Fruit fly (Drosophila melanogaster): ENCODE data around the gene CG7099.

The CG7099 gene

dm6 chr2L:13373435-13374242, 13.7 kb upstream of the CG7099 start, which contains the start of the genes Bdp1 and CG6565 (continued):
- TF ChIP-seq CG3726 (GFP tag; IDR thresholded peaks at IDR 0.05) = peak; percentile 89; the same call in 2 of the 3 replicates
- peak; percentile 87 for TF ChIP-seq MBD-R2 (GFP tag; IDR thresholded peaks at IDR 0.05)
- TF ChIP-seq bcd (GFP tag; optimal IDR thresholded peaks at IDR 0.05) = peak; percentile 98
- TF ChIP-seq btn (GFP tag; optimal IDR thresholded peaks at IDR 0.05) = peak; percentile 96
- peak; percentile 97 for TF ChIP-seq Hmr (GFP tag; optimal IDR thresholded peaks at IDR 0.05)
- peak; percentile 85 for TF ChIP-seq CG6813 (GFP tag; optimal IDR thresholded peaks at IDR 0.05)
- TF ChIP-seq trem (tag; optimal IDR thresholded peaks at IDR 0.05) = peak; percentile 78
- peak; percentile 95 for TF ChIP-seq CG8924 (tag; optimal IDR thresholded peaks at IDR 0.05)
- TF ChIP-seq Hsf (GFP tag; optimal IDR thresholded peaks at IDR 0.05) = peak; percentile 99
- peak; percentile 97 for TF ChIP-seq CG13424 (tag; optimal IDR thresholded peaks at IDR 0.05)
- peak; percentile 99 for TF ChIP-seq Atf-2 (GFP tag; optimal IDR thresholded peaks at IDR 0.05)
- peak; percentile 94 for TF ChIP-seq CG11723 (GFP tag; optimal IDR thresholded peaks at IDR 0.05)
- TF ChIP-seq HmgD (GFP tag; optimal IDR thresholded peaks at IDR 0.05) = peak; percentile 97
- peak; percentile 80 for TF ChIP-seq Nf-YA (GFP tag; IDR thresholded peaks at IDR 0.05)
- TF ChIP-seq H2.0 (GFP tag; IDR thresholded peaks at IDR 0.05) = peak; percentile 93
- TF ChIP-seq CG6765 (GFP tag; optimal IDR thresholded peaks at IDR 0.05) = peak; percentile 85
- peak; percentile 96 for TF ChIP-seq Neu2 (GFP tag; optimal IDR thresholded peaks at IDR 0.05; ENCODE audit: borderline replicate concordance)
- peak; percentile 79 for TF ChIP-seq GATAe (GFP tag; conservative IDR thresholded peaks at IDR 0.05)
- TF ChIP-seq E2f1 (GFP tag; IDR thresholded peaks at IDR 0.05) = peak; percentile 94
- TF ChIP-seq HLH54F (GFP tag; optimal IDR thresholded peaks at IDR 0.05) = peak; percentile 99
- peak; percentile 92 for TF ChIP-seq cwo (GFP tag; optimal IDR thresholded peaks at IDR 0.05)
- TF ChIP-seq Ravus (GFP tag; IDR thresholded peaks at IDR 0.05) = peak; percentile 78
- TF ChIP-seq ken (GFP tag; IDR thresholded peaks at IDR 0.05) = peak; percentile 95
- TF ChIP-seq E2f2 (GFP tag; IDR thresholded peaks at IDR 0.05) = peak; percentile 76
- TF ChIP-seq Ptx1 (GFP tag; IDR thresholded peaks at IDR 0.05) = peak; percentile 98
- TF ChIP-seq pita (GFP tag; optimal IDR thresholded peaks at IDR 0.05) = no peak
- peak; percentile 96 for TF ChIP-seq CG2712 (tag; optimal IDR thresholded peaks at IDR 0.05)
- peak; percentile 99 for TF ChIP-seq zfh2 (GFP tag; optimal IDR thresholded peaks at IDR 0.05)
- TF ChIP-seq CG14710 (tag; optimal IDR thresholded peaks at IDR 0.05) = peak; percentile 98
- TF ChIP-seq ci (GFP tag; IDR thresholded peaks at IDR 0.05) = peak; percentile 86
- peak; percentile 96 for TF ChIP-seq CG32772 (GFP tag; IDR thresholded peaks at IDR 0.05)
- TF ChIP-seq CG8089 (GFP tag; optimal IDR thresholded peaks at IDR 0.05) = peak; percentile 98
- TF ChIP-seq Atf3 (GFP tag; optimal IDR thresholded peaks at IDR 0.05) = peak; percentile 98
- TF ChIP-seq Nf-YB (GFP tag; optimal IDR thresholded peaks at IDR 0.05) = peak; percentile 82
- no peak for TF ChIP-seq nerfin-2 (GFP tag; IDR thresholded peaks at IDR 0.05; ENCODE audit: partially characterized antibody)
- TF ChIP-seq ab (GFP tag; optimal IDR thresholded peaks at IDR 0.05) = peak; percentile 97
- peak; percentile 96 for TF ChIP-seq Oli (tag; optimal IDR thresholded peaks at IDR 0.05)
- TF ChIP-seq CG1233 (GFP tag; optimal IDR thresholded peaks at IDR 0.05) = peak; percentile 96
- TF ChIP-seq CG7928 (GFP tag; optimal IDR thresholded peaks at IDR 0.05) = peak; percentile 77
- no peak for TF ChIP-seq Tbp (GFP tag; optimal IDR thresholded peaks at IDR 0.05)
- TF ChIP-seq ERR (GFP tag; optimal IDR thresholded peaks at IDR 0.05) = peak; percentile 95
- peak; percentile 94 for TF ChIP-seq CG8388 (GFP tag; optimal IDR thresholded peaks at IDR 0.05)
- TF ChIP-seq CG5245 (GFP tag; optimal IDR thresholded peaks at IDR 0.05) = peak; percentile 97
- TF ChIP-seq CG7745 (tag; optimal IDR thresholded peaks at IDR 0.05) = no peak
- TF ChIP-seq D (optimal IDR thresholded peaks at IDR 0.05) = no peak
- TF ChIP-seq D (GFP tag; optimal IDR thresholded peaks at IDR 0.05) = peak; percentile 96
- peak; percentile 54 to 94 for TF ChIP-seq tll (GFP tag; optimal IDR thresholded peaks at IDR 0.05)
- TF ChIP-seq Abd-B (GFP tag; optimal IDR thresholded peaks at IDR 0.05) = peak; percentile 99
- peak; percentile 82 for TF ChIP-seq run (tag; optimal IDR thresholded peaks at IDR 0.05)

Measured in whole organism, embryonic.